Fruit fly (Drosophila melanogaster) whole organism, prepupa: ENCODE results near the gene CG9107.

Experiments
- Blimp-1 ChIP-seq: fragments of 200-800 bp; sonication (Bioruptor generic); optimal IDR thresholded peaks from 3 replicates; lab custom pipeline; 2017; ENCODE audit warnings: missing biosample characterization, missing genetic modification characterization, mild to moderate bottlenecking, moderate library complexity, missing genetic modification reagents
- CG10669 ChIP-seq: fragments of 200-800 bp; sonication (Bioruptor generic); optimal IDR thresholded peaks from 3 replicates; lab custom pipeline; 2018; ENCODE audit warnings: missing biosample characterization, mild to moderate bottlenecking, missing genetic modification characterization, moderate library complexity
- CG11762 ChIP-seq: fragments of 200-800 bp; sonication (Bioruptor generic); optimal IDR thresholded peaks from 3 replicates; lab custom pipeline; 2016; ENCODE audit warnings: missing biosample characterization, missing genetic modification characterization; ENCODE audit not compliant: insufficient read depth
- CG11902 ChIP-seq: fragments of 200-800 bp; sonication (Bioruptor generic); optimal IDR thresholded peaks from 3 replicates; lab custom pipeline; 2016; ENCODE audit warnings: missing biosample characterization, missing genetic modification characterization
- CG15336 ChIP-seq: fragments of 200-800 bp; sonication (Bioruptor generic); IDR thresholded peaks from 2 replicates; pipeline ENCODE4 v1.3.6; 2022; ENCODE audit warnings: missing biosample characterization, missing genetic modification characterization
- CG1621 ChIP-seq: fragments of 200-800 bp; sonication (Bioruptor generic); optimal IDR thresholded peaks from 3 replicates; lab custom pipeline; 2018; ENCODE audit warnings: missing biosample characterization, mild to moderate bottlenecking, missing genetic modification characterization
- CG16779 ChIP-seq: fragments of 200-800 bp; sonication (Bioruptor generic); optimal IDR thresholded peaks from 3 replicates; lab custom pipeline; 2017; ENCODE audit warnings: missing biosample characterization, mild to moderate bottlenecking, missing genetic modification characterization
- CG31627 ChIP-seq: fragments of 200-800 bp; sonication (Bioruptor generic); optimal IDR thresholded peaks from 3 replicates; lab custom pipeline; 2016; ENCODE audit warnings: missing biosample characterization, missing genetic modification characterization
- CG34406 ChIP-seq: fragments of 200-800 bp; sonication (Bioruptor generic); optimal IDR thresholded peaks from 3 replicates; lab custom pipeline; 2016; ENCODE audit warnings: missing biosample characterization, missing genetic modification characterization
- CG3919 ChIP-seq: fragments of 200-800 bp; sonication (Bioruptor generic); optimal IDR thresholded peaks from 3 replicates; lab custom pipeline; 2016; ENCODE audit warnings: missing biosample characterization, missing genetic modification characterization
- CG4318 ChIP-seq: fragments of 200-800 bp; sonication (Bioruptor generic); optimal IDR thresholded peaks from 3 replicates; lab custom pipeline; 2017; ENCODE audit warnings: missing biosample characterization, mild to moderate bottlenecking, missing genetic modification characterization
- CG6792 ChIP-seq: fragments of 200-800 bp; sonication (Bioruptor generic); optimal IDR thresholded peaks from 3 replicates; lab custom pipeline; 2016; ENCODE audit warnings: missing biosample characterization, missing genetic modification characterization
- CG6808 ChIP-seq: fragments of 200-800 bp; sonication (Bioruptor generic); optimal IDR thresholded peaks from 3 replicates; lab custom pipeline; 2017; ENCODE audit warnings: missing biosample characterization, missing genetic modification characterization, mild to moderate bottlenecking, moderate library complexity, missing genetic modification reagents
- CG6854 ChIP-seq: fragments of 200-800 bp; sonication (Bioruptor generic); optimal IDR thresholded peaks from 2 replicates; lab custom pipeline; 2017; ENCODE audit warnings: missing biosample characterization, mild to moderate bottlenecking, missing genetic modification characterization
- CG7368 ChIP-seq: fragments of 200-800 bp; sonication (Bioruptor generic); optimal IDR thresholded peaks from 3 replicates; lab custom pipeline; 2016; ENCODE audit warnings: missing biosample characterization, missing genetic modification characterization
- CG8632 ChIP-seq: fragments of 200-800 bp; sonication (Bioruptor generic); optimal IDR thresholded peaks from 3 replicates; lab custom pipeline; 2016; ENCODE audit warnings: missing biosample characterization, missing genetic modification characterization
- CG9139 ChIP-seq: fragments of 200-800 bp; sonication (Bioruptor generic); optimal IDR thresholded peaks from 3 replicates; lab custom pipeline; 2017; ENCODE audit warnings: missing biosample characterization, mild to moderate bottlenecking, missing genetic modification characterization
- Eip78C ChIP-seq: fragments of 200-800 bp; sonication (Bioruptor generic); peaks from one replicate; lab custom pipeline; 2016; ENCODE audit warnings: missing biosample characterization, missing genetic modification characterization
- Eip93F ChIP-seq: fragments of 200-800 bp; sonication (Bioruptor generic); optimal IDR thresholded peaks from 2 replicates; lab custom pipeline; 2016; ENCODE audit warnings: missing biosample characterization, mild to moderate bottlenecking, missing genetic modification characterization
- Ets21C ChIP-seq: fragments of 200-800 bp; sonication (Bioruptor generic); optimal IDR thresholded peaks from 3 replicates; lab custom pipeline; 2016; ENCODE audit warnings: missing biosample characterization, missing genetic modification characterization
- Gug ChIP-seq: fragments of 200-800 bp; sonication (Bioruptor generic); IDR thresholded peaks from 2 replicates; pipeline ENCODE4 v1.3.6; 2022; ENCODE audit warnings: missing biosample characterization, missing genetic modification characterization
- Hr38 ChIP-seq: sonication (Bioruptor generic); optimal IDR thresholded peaks from 2 replicates; lab custom pipeline; 2016; ENCODE audit warnings: missing biosample characterization, missing genetic modification characterization
- Lpt ChIP-seq: fragments of 200-800 bp; sonication (Bioruptor generic); optimal IDR thresholded peaks from 3 replicates; lab custom pipeline; 2016; ENCODE audit warnings: missing biosample characterization, missing genetic modification characterization
- Met ChIP-seq: fragments of 200-800 bp; sonication (Bioruptor generic); optimal IDR thresholded peaks from 3 replicates; lab custom pipeline; 2016; ENCODE audit warnings: missing biosample characterization, missing genetic modification characterization
- Smox ChIP-seq: fragments of 200-800 bp; sonication (Bioruptor generic); optimal IDR thresholded peaks from 3 replicates; lab custom pipeline; 2016; ENCODE audit warnings: missing biosample characterization, missing genetic modification characterization
- Sox102F ChIP-seq: fragments of 200-800 bp; sonication (Bioruptor generic); optimal IDR thresholded peaks from 2 replicates; lab custom pipeline; 2016; ENCODE audit warnings: missing biosample characterization, mild to moderate bottlenecking, missing genetic modification characterization
- Sox14 ChIP-seq: fragments of 200-800 bp; sonication (Bioruptor generic); optimal IDR thresholded peaks from 3 replicates; lab custom pipeline; 2016; ENCODE audit warnings: missing biosample characterization, missing genetic modification characterization
- acj6 ChIP-seq: fragments of 200-800 bp; sonication (Bioruptor generic); optimal IDR thresholded peaks from 3 replicates; lab custom pipeline; 2016; ENCODE audit warnings: missing biosample characterization, missing genetic modification characterization
- cyc ChIP-seq: fragments of 200-800 bp; sonication (Bioruptor generic); optimal IDR thresholded peaks from 3 replicates; lab custom pipeline; 2016; ENCODE audit warnings: missing biosample characterization, missing genetic modification characterization
- dsx ChIP-seq: fragments of 200-800 bp; optimal IDR thresholded peaks from 3 replicates; lab custom pipeline; 2019; ENCODE audit warnings: missing biosample characterization, mild to moderate bottlenecking, missing genetic modification characterization, moderate library complexity; ENCODE audit not compliant: poor library complexity, severe bottlenecking
- esn ChIP-seq: fragments of 200-800 bp; sonication (Bioruptor generic); optimal IDR thresholded peaks from 2 replicates; lab custom pipeline; 2016; ENCODE audit warnings: missing biosample characterization, mild to moderate bottlenecking, missing genetic modification characterization, moderate library complexity
- fd59A ChIP-seq: fragments of 200-800 bp; sonication (Bioruptor generic); optimal IDR thresholded peaks from 2 replicates; lab custom pipeline; 2017; ENCODE audit warnings: missing biosample characterization, mild to moderate bottlenecking, missing genetic modification characterization, missing genetic modification reagents
- fkh ChIP-seq: fragments of 200-800 bp; sonication (Bioruptor generic); optimal IDR thresholded peaks from 3 replicates; lab custom pipeline; 2017; ENCODE audit warnings: missing biosample characterization, mild to moderate bottlenecking, missing genetic modification characterization, moderate library complexity
- salr ChIP-seq, 2 experiments: fragments of 200-800 bp; sonication (Bioruptor generic); optimal IDR thresholded peaks; 3 replicates each; lab custom pipeline; 2016 to 2018; ENCODE audit warnings: missing biosample characterization in 2 of 2, missing genetic modification characterization in 2 of 2, mild to moderate bottlenecking in 1 of 2
- spab ChIP-seq: fragments of 200-800 bp; sonication (Bioruptor generic); optimal IDR thresholded peaks from 2 replicates; lab custom pipeline; 2017; ENCODE audit warnings: missing biosample characterization, mild to moderate bottlenecking, missing genetic modification characterization, missing genetic modification reagents
- ss ChIP-seq, 2 experiments: fragments of 200-800 bp; sonication (Bioruptor generic); optimal IDR thresholded peaks; 2 replicates in 1 of 2; 3 replicates in 1 of 2; lab custom pipeline; 2017 to 2018; ENCODE audit warnings: mild to moderate bottlenecking in 2 of 2, missing biosample characterization in 2 of 2, missing genetic modification characterization in 2 of 2, moderate library complexity in 1 of 2
- svp ChIP-seq: fragments of 200-800 bp; sonication (Bioruptor generic); peaks from one replicate; lab custom pipeline; 2016; ENCODE audit warnings: missing biosample characterization, missing genetic modification characterization
- vri ChIP-seq: fragments of 200-800 bp; sonication (Bioruptor generic); optimal IDR thresholded peaks from 3 replicates; lab custom pipeline; 2016; ENCODE audit warnings: missing biosample characterization, mild to moderate bottlenecking, missing genetic modification characterization

Gene CG9107

dm6 chr2L:5977729-5978078 lies 46.6 kb downstream of the CG9107 start:
- TF ChIP-seq CG34406 (GFP tag; lab: Kevin White, UChicago): no peak
- TF ChIP-seq CG1621 (tag; lab: Kevin White, UChicago): no peak
- TF ChIP-seq CG31627 (GFP tag; lab: Kevin White, UChicago): no peak
- TF ChIP-seq ss (GFP tag; optimal IDR thresholded peaks at IDR 0.05; lab: Kevin White, UChicago): no peak
- TF ChIP-seq CG11902: no peak
- TF ChIP-seq Ets21C: no peak
- TF ChIP-seq acj6 (GFP tag; lab: Kevin White, UChicago): no peak
- TF ChIP-seq Sox102F (GFP tag; lab: Kevin White, UChicago): no peak
- TF ChIP-seq CG9139: no peak
- TF ChIP-seq Gug: no peak
- TF ChIP-seq salr (GFP tag; optimal IDR thresholded peaks at IDR 0.05; lab: Kevin White, UChicago): no peak

DNA sequence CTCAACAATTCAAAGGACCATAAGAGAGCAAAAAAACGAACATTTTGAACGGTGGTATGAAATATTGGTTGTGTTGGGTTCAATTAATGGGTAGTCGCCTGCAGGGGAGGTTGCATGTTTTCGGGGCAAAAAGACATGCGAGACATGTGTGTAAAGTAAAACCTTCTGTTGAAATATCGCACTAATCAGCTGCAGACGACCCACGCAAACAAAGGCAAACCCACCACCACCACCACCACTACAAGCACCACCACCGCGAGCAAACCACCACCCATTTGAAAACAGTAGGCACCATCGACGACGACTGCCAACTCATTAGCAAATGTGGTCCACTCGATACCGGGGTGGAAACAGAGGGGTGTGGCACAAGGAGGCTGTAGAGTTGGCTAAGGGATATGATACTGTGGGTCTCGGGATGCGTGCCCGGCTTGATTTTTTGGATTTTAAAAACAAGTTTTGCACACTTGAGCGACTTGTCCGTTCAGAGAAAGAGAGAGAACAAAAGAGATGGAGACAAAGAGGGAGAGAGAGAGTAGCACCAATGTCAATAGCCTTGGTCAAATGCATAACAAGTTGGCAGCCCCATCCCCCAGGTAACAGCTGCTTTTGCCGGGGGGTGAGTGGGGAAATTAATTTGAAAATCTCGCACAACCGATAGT lies 47.1 kb downstream of the CG9107 start:
- TF ChIP-seq CG15336 (no peak), Blimp-1 (no peak), CG6854 (GFP tag; lab: Kevin White, UChicago) (peak; percentile 41), Eip93F (GFP tag; lab: Kevin White, UChicago) (no peak), Met (peak; percentile 14), Hr38 (GFP tag; lab: Kevin White, UChicago) (no peak), CG4318 (GFP tag; lab: Kevin White, UChicago) (no peak), CG7368 (GFP tag; lab: Kevin White, UChicago) (peak; percentile 17), CG31627 (GFP tag; lab: Kevin White, UChicago) (no peak), dsx (GFP tag; lab: Kevin White, UChicago) (peak; percentile 11), CG34406 (GFP tag; lab: Kevin White, UChicago) (no peak), Sox102F (GFP tag; lab: Kevin White, UChicago) (peak; percentile 0), CG1621 (tag; lab: Kevin White, UChicago) (no peak), fkh (GFP tag; lab: Kevin White, UChicago) (peak; percentile 90), CG11762 (GFP tag; lab: Kevin White, UChicago) (no peak), Eip78C (GFP tag; lab: Kevin White, UChicago) (peak; percentile 63), ss (GFP tag; optimal IDR thresholded peaks at IDR 0.05; lab: Kevin White, UChicago) (peak; percentile 9 to 77), CG8632 (GFP tag; lab: Kevin White, UChicago) (no peak), fd59A (GFP tag; lab: Kevin White, UChicago) (no peak), Smox (GFP tag; lab: Kevin White, UChicago) (no peak), CG6808 (GFP tag; lab: Kevin White, UChicago) (no peak), CG6792 (GFP tag; lab: Kevin White, UChicago) (no peak), vri (peak; percentile 52), salr (GFP tag; optimal IDR thresholded peaks at IDR 0.05; lab: Kevin White, UChicago) (no peak), CG16779 (tag; lab: Kevin White, UChicago) (no peak), esn (GFP tag; lab: Kevin White, UChicago) (no peak), CG10669 (no peak), cyc (GFP tag; lab: Kevin White, UChicago) (no peak), Sox14 (GFP tag; lab: Kevin White, UChicago) (peak; percentile 66), CG3919 (peak; percentile 15), svp (GFP tag; lab: Kevin White, UChicago) (peak; percentile 62)

DNA sequence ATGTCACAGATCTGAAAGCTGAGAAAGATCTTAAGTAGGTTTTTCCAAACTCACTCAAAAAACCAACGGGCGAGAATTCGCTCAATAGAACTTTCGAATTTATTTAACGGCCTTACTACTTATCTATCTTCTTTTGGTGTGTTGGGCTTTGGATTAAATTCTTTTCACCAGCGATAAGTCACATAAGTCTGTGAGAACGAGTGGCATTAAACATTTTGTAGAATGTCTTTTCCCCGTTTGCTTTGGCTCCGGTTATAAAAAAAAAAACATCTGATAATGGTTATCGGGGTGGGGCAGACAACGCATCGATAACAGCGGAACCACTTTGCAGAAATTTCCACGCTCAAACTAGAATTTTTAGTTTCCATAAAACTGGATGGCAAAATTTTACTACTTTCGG lies 48.7 kb downstream of the CG9107 start:
- TF ChIP-seq CG15336 (no peak), svp (GFP tag; lab: Kevin White, UChicago) (no peak), spab (no peak), Eip93F (GFP tag; lab: Kevin White, UChicago) (no peak), CG8632 (GFP tag; lab: Kevin White, UChicago) (no peak), Lpt (GFP tag; lab: Kevin White, UChicago) (no peak), cyc (GFP tag; lab: Kevin White, UChicago) (no peak)
- TF ChIP-seq, all 60 proteins: peak for 0
